Worm (Caenorhabditis elegans) whole organism, midembryonic: ENCODE results near the gene T06E6.1.

Source experiments
- T22C8.4 ChIP-seq: fragments of 200-800 bp; sonication (Bioruptor generic); IDR thresholded peaks from 2 replicates; pipeline ENCODE4 v1.3.6; 2022; ENCODE audit warnings: missing genetic modification characterization, missing compliant biosample characterization
- cog-1 ChIP-seq: sonication (generic microtip); optimal IDR thresholded peaks from 2 replicates; lab custom pipeline; 2016; ENCODE audit warnings: missing genetic modification characterization, missing compliant biosample characterization
- flt-1 ChIP-seq: fragments of 200-800 bp; sonication (Bioruptor generic); IDR thresholded peaks from 2 replicates; pipeline ENCODE4 v1.3.6; 2022; ENCODE audit warnings: missing genetic modification characterization, missing compliant biosample characterization
- klf-2 ChIP-seq: fragments of 200-800 bp; sonication (Bioruptor generic); conservative IDR thresholded peaks from 2 replicates; pipeline ENCODE4 v1.3.6; 2022; ENCODE audit warnings: missing genetic modification reagents, missing genetic modification characterization, missing compliant biosample characterization
- med-1 ChIP-seq: sonication (generic microtip); optimal IDR thresholded peaks from 2 replicates; lab custom pipeline; 2017; ENCODE audit warnings: missing genetic modification characterization, mild to moderate bottlenecking, missing compliant biosample characterization, antibody characterized with exemption, missing genetic modification reagents; ENCODE audit not compliant: insufficient read depth
- ref-1 ChIP-seq: fragments of 200-800 bp; sonication (Bioruptor generic); conservative IDR thresholded peaks from 2 replicates; pipeline ENCODE4 v1.3.6; 2022; ENCODE audit warnings: missing genetic modification reagents, missing genetic modification characterization, missing compliant biosample characterization
- tab-1 ChIP-seq: fragments of 200-800 bp; sonication (Bioruptor generic); IDR thresholded peaks from 2 replicates; pipeline ENCODE4 v1.3.6; 2022; ENCODE audit warnings: missing genetic modification characterization, missing compliant biosample characterization
- ztf-23 ChIP-seq: fragments of 200-800 bp; sonication (Bioruptor generic); IDR thresholded peaks from 2 replicates; pipeline ENCODE4 v1.3.6; 2022; ENCODE audit warnings: missing genetic modification reagents, missing genetic modification characterization, missing compliant biosample characterization
- ztf-29 ChIP-seq: fragments of 200-800 bp; sonication (Bioruptor generic); IDR thresholded peaks from 2 replicates; pipeline ENCODE4 v1.3.6; 2022; ENCODE audit warnings: missing genetic modification reagents, missing genetic modification characterization, missing compliant biosample characterization

T06E6.1 gene

ce11 chrV:15401856-15402314 lies 7.1 kb upstream of the T06E6.1 start, which contains the start of gene fbxa-135:
Gene fbxa-135, plus strand, starts transcription at chrV:15402264.
- TF ChIP-seq ztf-23 (GFP tag; lab: Robert Waterston, UW), result no peak
- no peak for TF ChIP-seq T22C8.4 (GFP tag; lab: Robert Waterston, UW)
- no peak for TF ChIP-seq ztf-29 (GFP tag; lab: Robert Waterston, UW)
- TF ChIP-seq flt-1 (GFP tag; lab: Robert Waterston, UW), result no peak
- TF ChIP-seq ref-1, result no peak
- TF ChIP-seq cog-1 (tag; lab: Kevin White, UChicago), result no peak
- no peak for TF ChIP-seq klf-2
- no peak for TF ChIP-seq med-1 (GFP tag; lab: Kevin White, UChicago)
- TF ChIP-seq tab-1 (GFP tag; lab: Robert Waterston, UW), result no peak

- TF ChIP-seq T22C8.4 (GFP tag; lab: Robert Waterston, UW) (no peak), klf-2 (no peak), flt-1 (GFP tag; lab: Robert Waterston, UW) (no peak), ztf-29 (GFP tag; lab: Robert Waterston, UW) (no peak), med-1 (GFP tag; lab: Kevin White, UChicago) (no peak), ref-1 (no peak)
Measured at ce11 chrV:15399691-15400377, 5.1 kb upstream of the T06E6.1 start, which contains the start of the genes T06E6.15 and sri-7. Gene T06E6.15, minus strand, starts transcription at chrV:15399791. Gene sri-7, plus strand, starts transcription at chrV:15400327.

ce11 chrV:15398728-15399127 lies 4.0 kb upstream of the T06E6.1 start, which contains the start of gene fbxa-199:
Gene fbxa-199, minus strand, starts transcription at chrV:15398828.
- TF ChIP-seq ztf-29 (GFP tag; lab: Robert Waterston, UW) (no peak), flt-1 (GFP tag; lab: Robert Waterston, UW) (no peak), T22C8.4 (GFP tag; lab: Robert Waterston, UW) (no peak), ref-1 (no peak), tab-1 (GFP tag; lab: Robert Waterston, UW) (no peak), med-1 (GFP tag; lab: Kevin White, UChicago) (no peak)

ce11 chrV:15397139-15397538 lies 2.4 kb upstream of the T06E6.1 start:
- TF ChIP-seq T22C8.4 (GFP tag; lab: Robert Waterston, UW) (no peak), flt-1 (GFP tag; lab: Robert Waterston, UW) (no peak), klf-2 (no peak)

- TF ChIP-seq tab-1 (GFP tag; lab: Robert Waterston, UW) (no peak), klf-2 (no peak), ref-1 (no peak), cog-1 (tag; lab: Kevin White, UChicago) (no peak), flt-1 (GFP tag; lab: Robert Waterston, UW) (no peak), ztf-29 (GFP tag; lab: Robert Waterston, UW) (no peak), ztf-23 (GFP tag; lab: Robert Waterston, UW) (no peak), med-1 (GFP tag; lab: Kevin White, UChicago) (no peak), T22C8.4 (GFP tag; lab: Robert Waterston, UW) (no peak)
Measured at ce11 chrV:15395347-15395746, 586 bp upstream of the T06E6.1 start, which contains the start of gene cyb-3. Gene cyb-3, plus strand, starts transcription at chrV:15395696.

- TF ChIP-seq klf-2 (no peak), cog-1 (tag; lab: Kevin White, UChicago) (no peak), ztf-29 (GFP tag; lab: Robert Waterston, UW) (no peak), ref-1 (no peak), T22C8.4 (GFP tag; lab: Robert Waterston, UW) (no peak), tab-1 (GFP tag; lab: Robert Waterston, UW) (no peak), ztf-23 (GFP tag; lab: Robert Waterston, UW) (no peak), flt-1 (GFP tag; lab: Robert Waterston, UW) (no peak), med-1 (GFP tag; lab: Kevin White, UChicago) (no peak)
Measured at ce11 chrV:15392064-15392463, 2.7 kb downstream of the T06E6.1 start.

ce11 chrV:15388820-15389384 lies 5.9 kb downstream of the T06E6.1 start, which contains the start of gene srh-170:
Gene srh-170, minus strand, starts transcription at chrV:15388870.
- TF ChIP-seq ztf-29 (GFP tag; lab: Robert Waterston, UW) (no peak), cog-1 (tag; lab: Kevin White, UChicago) (no peak)

ce11 chrV:15384733-15385132 lies 10.0 kb downstream of the T06E6.1 start, which contains the start of gene str-102:
Gene str-102, plus strand, starts transcription at chrV:15385033.
- no peak for TF ChIP-seq ztf-29 (GFP tag; lab: Robert Waterston, UW)
- no peak for TF ChIP-seq ztf-23 (GFP tag; lab: Robert Waterston, UW)
- no peak for TF ChIP-seq cog-1 (tag; lab: Kevin White, UChicago)
- no peak for TF ChIP-seq klf-2
- TF ChIP-seq med-1 (GFP tag; lab: Kevin White, UChicago), result no peak
- TF ChIP-seq tab-1 (GFP tag; lab: Robert Waterston, UW), result no peak
- TF ChIP-seq ref-1, result no peak
- no peak for TF ChIP-seq T22C8.4 (GFP tag; lab: Robert Waterston, UW)
- no peak for TF ChIP-seq flt-1 (GFP tag; lab: Robert Waterston, UW)

ce11 chrV:15383739-15384138 lies 11.0 kb downstream of the T06E6.1 start, which contains the start of gene str-88:
Gene str-88, minus strand, starts transcription at chrV:15383839.
- TF ChIP-seq tab-1 (GFP tag; lab: Robert Waterston, UW) (no peak), T22C8.4 (GFP tag; lab: Robert Waterston, UW) (no peak), flt-1 (GFP tag; lab: Robert Waterston, UW) (no peak), cog-1 (tag; lab: Kevin White, UChicago) (no peak), ztf-29 (GFP tag; lab: Robert Waterston, UW) (no peak), klf-2 (no peak), ztf-23 (GFP tag; lab: Robert Waterston, UW) (no peak), med-1 (GFP tag; lab: Kevin White, UChicago) (no peak)
